In the genomic region with DNA sequence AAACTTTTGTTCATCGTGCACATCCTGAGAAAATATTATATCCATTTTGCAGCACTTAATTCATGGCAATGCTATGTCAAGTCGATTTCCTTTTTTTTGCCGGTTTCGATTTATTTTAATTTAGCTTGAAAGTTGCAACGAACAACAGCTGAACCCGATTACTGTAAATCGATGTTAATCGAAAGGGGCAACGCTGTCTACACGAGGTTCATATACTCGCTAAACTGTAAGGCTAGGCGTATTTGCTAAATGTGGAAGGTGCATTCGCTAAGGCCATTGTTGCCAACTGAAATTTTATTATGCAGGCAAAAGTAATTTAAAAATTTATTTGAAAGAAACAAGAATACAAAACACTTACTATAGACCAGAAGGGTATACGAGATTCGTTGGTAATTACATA, we compare ENCODE assay signal across 4 fruit fly cellular contexts.
A peak's percentile ranks its signal among the peaks of the same experiment; 100 is the strongest.
TF ChIP-seq lines count a peak whose summit lies in the region.

A gene (minus strand): TSS at position 131 of the 400 bp plus-strand sequence.

- peak; percentile 36 to 62 for TF ChIP-seq CTCF in S2 (optimal IDR thresholded peaks at IDR 0.05; lab: Kevin White, UChicago)
- peak; percentile 73 for TF ChIP-seq CTCF in whole organism, embryonic (GFP tag; optimal IDR thresholded peaks at IDR 0.05; lab: Kevin White, UChicago)

TF ChIP-seq in whole organism, adult, 20 proteins besides CTCF, POLR2A, EP300 and RAD21:
- TF ChIP-seq bab1 (GFP tag; optimal IDR thresholded peaks at IDR 0.05; lab: Kevin White, UChicago) (peak; percentile 62), CG7101 (tag; optimal IDR thresholded peaks at IDR 0.05; lab: Kevin White, UChicago) (peak; percentile 30), Clk (GFP tag; optimal IDR thresholded peaks at IDR 0.05; lab: Kevin White, UChicago) (no peak), CG33017 (tag; optimal IDR thresholded peaks at IDR 0.05; lab: Kevin White, UChicago) (no peak), CG12768 (GFP tag; optimal IDR thresholded peaks at IDR 0.05; lab: Kevin White, UChicago) (no peak), CG11617 (GFP tag; optimal IDR thresholded peaks at IDR 0.05; lab: Kevin White, UChicago) (no peak), ovo (GFP tag; optimal IDR thresholded peaks at IDR 0.05; lab: Kevin White, UChicago) (no peak), CG5204 (GFP tag; optimal IDR thresholded peaks at IDR 0.05; lab: Kevin White, UChicago) (no peak), pad (GFP tag; optimal IDR thresholded peaks at IDR 0.05; lab: Kevin White, UChicago) (peak; percentile 89), tj (GFP tag; optimal IDR thresholded peaks at IDR 0.05; lab: Kevin White, UChicago) (peak; percentile 9), cnc (optimal IDR thresholded peaks at IDR 0.05; lab: Kevin White, UChicago) (no peak), CG1620 (GFP tag; optimal IDR thresholded peaks at IDR 0.05; lab: Kevin White, UChicago) (no peak), Crg-1 (GFP tag; optimal IDR thresholded peaks at IDR 0.05; lab: Kevin White, UChicago) (no peak), toe (GFP tag; optimal IDR thresholded peaks at IDR 0.05; lab: Kevin White, UChicago) (no peak), Mnt (GFP tag; optimal IDR thresholded peaks at IDR 0.05; lab: Kevin White, UChicago) (no peak), Hr96 (GFP tag; optimal IDR thresholded peaks at IDR 0.05; lab: Kevin White, UChicago) (no peak), kay (GFP tag; lab: Kevin White, UChicago; ENCODE audit: borderline replicate concordance) (no peak), CG14711 (tag; optimal IDR thresholded peaks at IDR 0.05; lab: Kevin White, UChicago) (peak; percentile 10), CG7045 (GFP tag; optimal IDR thresholded peaks at IDR 0.05; lab: Kevin White, UChicago) (no peak), cic (GFP tag; optimal IDR thresholded peaks at IDR 0.05; lab: Kevin White, UChicago) (no peak)

TF ChIP-seq in whole organism, embryonic, 481 proteins besides CTCF, POLR2A, EP300 and RAD21 (continues in another document):
- TF ChIP-seq Hmr (GFP tag; optimal IDR thresholded peaks at IDR 0.05; lab: Kevin White, UChicago): peak; percentile 74
- TF ChIP-seq HHEX (GFP tag; optimal IDR thresholded peaks at IDR 0.05; lab: Kevin White, UChicago): no peak
- TF ChIP-seq CG2116 (GFP tag; optimal IDR thresholded peaks at IDR 0.05; lab: Kevin White, UChicago): peak; percentile 98
- no peak for TF ChIP-seq CG10321 (GFP tag; IDR thresholded peaks at IDR 0.05; lab: Robert Waterston, UW)
- peak; percentile 76 for TF ChIP-seq CG12659 (GFP tag; optimal IDR thresholded peaks at IDR 0.05; lab: Kevin White, UChicago)
- TF ChIP-seq CG31388 (GFP tag; optimal IDR thresholded peaks at IDR 0.05; lab: Kevin White, UChicago): no peak
- peak; percentile 61 for TF ChIP-seq CG42726 (GFP tag; IDR thresholded peaks at IDR 0.05; lab: Robert Waterston, UW; ENCODE audit: partially characterized antibody)
- TF ChIP-seq schlank (tag; optimal IDR thresholded peaks at IDR 0.05; lab: Kevin White, UChicago): no peak
- no peak for TF ChIP-seq CG2889 (GFP tag; IDR thresholded peaks at IDR 0.05; lab: Robert Waterston, UW)
- no peak for TF ChIP-seq Gsc (GFP tag; IDR thresholded peaks at IDR 0.05; lab: Robert Waterston, UW)
- TF ChIP-seq Med (GFP tag; lab: Kevin White, UChicago): peak; percentile 86
- TF ChIP-seq kay (GFP tag; optimal IDR thresholded peaks at IDR 0.05; lab: Kevin White, UChicago): no peak
- TF ChIP-seq CG14710 (tag; optimal IDR thresholded peaks at IDR 0.05; lab: Kevin White, UChicago): peak; percentile 75
- TF ChIP-seq psq (GFP tag; optimal IDR thresholded peaks at IDR 0.05; lab: Kevin White, UChicago): no peak
- TF ChIP-seq z (GFP tag; IDR thresholded peaks at IDR 0.05; lab: Robert Waterston, UW): no peak
- TF ChIP-seq CG17912 (GFP tag; optimal IDR thresholded peaks at IDR 0.05; lab: Kevin White, UChicago): peak; percentile 17
- peak; percentile 79 for TF ChIP-seq Dll (GFP tag; IDR thresholded peaks at IDR 0.05; lab: Robert Waterston, UW; ENCODE audit: partially characterized antibody)
- TF ChIP-seq Hsf (GFP tag; optimal IDR thresholded peaks at IDR 0.05; lab: Kevin White, UChicago): no peak
- TF ChIP-seq luna (GFP tag; optimal IDR thresholded peaks at IDR 0.05; lab: Kevin White, UChicago): no peak
- peak; percentile 85; the same call in 3 of the 4 replicates for TF ChIP-seq chinmo (GFP tag; IDR thresholded peaks at IDR 0.05; lab: Robert Waterston, UW; ENCODE audit: partially characterized antibody)
- TF ChIP-seq CG30403 (GFP tag; optimal IDR thresholded peaks at IDR 0.05; lab: Kevin White, UChicago): no peak
- no peak for TF ChIP-seq aop (GFP tag; IDR thresholded peaks at IDR 0.05; lab: Robert Waterston, UW)
- TF ChIP-seq CG10654 (GFP tag; optimal IDR thresholded peaks at IDR 0.05; lab: Kevin White, UChicago): no peak
- TF ChIP-seq cato (GFP tag; optimal IDR thresholded peaks at IDR 0.05; lab: Kevin White, UChicago; ENCODE audit: borderline replicate concordance): no peak
- TF ChIP-seq nerfin-1 (tag; optimal IDR thresholded peaks at IDR 0.05; lab: Kevin White, UChicago): no peak
- TF ChIP-seq CG12104 (GFP tag; optimal IDR thresholded peaks at IDR 0.05; lab: Kevin White, UChicago): no peak
- no peak; the same call in 1 of the 2 replicates for TF ChIP-seq Adf1 (GFP tag; IDR thresholded peaks at IDR 0.05; lab: Robert Waterston, UW)
- TF ChIP-seq Dip2 (GFP tag; IDR thresholded peaks at IDR 0.05; lab: Robert Waterston, UW): no peak
- no peak for TF ChIP-seq Drgx (GFP tag; IDR thresholded peaks at IDR 0.05; lab: Robert Waterston, UW)
- no peak for TF ChIP-seq slou (GFP tag; optimal IDR thresholded peaks at IDR 0.05; lab: Kevin White, UChicago)
- TF ChIP-seq CG6683 (GFP tag; optimal IDR thresholded peaks at IDR 0.05; lab: Kevin White, UChicago): no peak
- no peak for TF ChIP-seq CG17361 (GFP tag; IDR thresholded peaks at IDR 0.05; lab: Robert Waterston, UW)
- TF ChIP-seq B-H1 (GFP tag; IDR thresholded peaks at IDR 0.05; lab: Robert Waterston, UW): no peak
- no peak for TF ChIP-seq Oaz (GFP tag; IDR thresholded peaks at IDR 0.05; lab: Robert Waterston, UW)
- no peak for TF ChIP-seq tup (GFP tag; optimal IDR thresholded peaks at IDR 0.05; lab: Kevin White, UChicago)

TF ChIP-seq in whole organism, wandering third instar larva, 38 proteins besides CTCF, POLR2A, EP300 and RAD21:
- TF ChIP-seq tai (GFP tag; optimal IDR thresholded peaks at IDR 0.05; lab: Kevin White, UChicago) (no peak), Rel (GFP tag; optimal IDR thresholded peaks at IDR 0.05; lab: Kevin White, UChicago) (no peak), Rel (tag; optimal IDR thresholded peaks at IDR 0.05; lab: Kevin White, UChicago) (peak; percentile 9), dsf (GFP tag; optimal IDR thresholded peaks at IDR 0.05; lab: Kevin White, UChicago; ENCODE audit: borderline replicate concordance) (no peak), dl (GFP tag; optimal IDR thresholded peaks at IDR 0.05; lab: Kevin White, UChicago; ENCODE audit: insufficient read depth in 1 of 2, partially characterized antibody in 2 of 2) (no peak), dmrt93B (GFP tag; optimal IDR thresholded peaks at IDR 0.05; lab: Kevin White, UChicago) (no peak), Myc (optimal IDR thresholded peaks at IDR 0.05; lab: Kevin White, UChicago) (peak; percentile 45), lola (GFP tag; optimal IDR thresholded peaks at IDR 0.05; lab: Kevin White, UChicago) (no peak)
